Fruit fly (Drosophila melanogaster) whole organism, wandering third instar larva: ENCODE results near the gene sqz.

Experiments
- Abd-B ChIP-seq: fragments of >200 bp; optimal IDR thresholded peaks from 2 replicates; lab custom pipeline; 2017; ENCODE audit warnings: missing biosample characterization, missing genetic modification characterization
- CG32264 ChIP-seq: fragments of 200-800 bp; sonication (Bioruptor generic); optimal IDR thresholded peaks from 2 replicates; lab custom pipeline; 2016; ENCODE audit warnings: missing biosample characterization, missing genetic modification characterization
- CG9705 ChIP-seq: fragments of 200-800 bp; sonication (Bioruptor generic); optimal IDR thresholded peaks from 2 replicates; lab custom pipeline; 2018; ENCODE audit warnings: missing biosample characterization, mild to moderate bottlenecking, missing genetic modification characterization
- CrebA ChIP-seq: fragments of 200-800 bp; sonication (Bioruptor generic); optimal IDR thresholded peaks from 2 replicates; lab custom pipeline; 2016; ENCODE audit warnings: missing biosample characterization, mild to moderate bottlenecking, missing genetic modification characterization, borderline replicate concordance
- Dif ChIP-seq: fragments of 200-275, 200-300 bp; sonication (Bioruptor generic); optimal IDR thresholded peaks from 2 replicates; lab custom pipeline; 2018; ENCODE audit warnings: missing biosample characterization, missing genetic modification characterization; ENCODE audit not compliant: partially characterized antibody
- GATAd ChIP-seq: sonication (Bioruptor generic); optimal IDR thresholded peaks from 2 replicates; lab custom pipeline; 2016; ENCODE audit warnings: missing biosample characterization, missing genetic modification characterization
- HLH106 ChIP-seq: fragments of 200-800 bp; optimal IDR thresholded peaks from 3 replicates; lab custom pipeline; 2019; ENCODE audit warnings: missing biosample characterization, mild to moderate bottlenecking, missing genetic modification characterization, moderate library complexity
- Hnf4 ChIP-seq: fragments of 200-800 bp; sonication (Bioruptor generic); optimal IDR thresholded peaks from 2 replicates; lab custom pipeline; 2016; ENCODE audit warnings: missing biosample characterization, mild to moderate bottlenecking, missing genetic modification characterization
- Hr78 ChIP-seq: fragments of >200 bp; optimal IDR thresholded peaks from 2 replicates; lab custom pipeline; 2017; ENCODE audit warnings: missing biosample characterization, missing genetic modification characterization
- Hr83 ChIP-seq: fragments of 200-300 bp; sonication (Bioruptor generic); optimal IDR thresholded peaks from 2 replicates; lab custom pipeline; 2016; ENCODE audit warnings: missing biosample characterization, mild to moderate bottlenecking, missing genetic modification characterization, moderate library complexity; ENCODE audit not compliant: poor library complexity, severe bottlenecking
- Jra ChIP-seq: sonication (Bioruptor generic); optimal IDR thresholded peaks from 2 replicates; lab custom pipeline; 2016; ENCODE audit warnings: missing biosample characterization, missing genetic modification characterization
- Mio ChIP-seq: sonication (Bioruptor generic); optimal IDR thresholded peaks from 2 replicates; lab custom pipeline; 2016; ENCODE audit warnings: missing biosample characterization, missing genetic modification characterization
- Myc ChIP-seq: fragments of >200 bp; optimal IDR thresholded peaks from 2 replicates; lab custom pipeline; 2017
- N ChIP-seq: fragments of >200 bp; optimal IDR thresholded peaks from 2 replicates; lab custom pipeline; 2018; ENCODE audit warnings: missing biosample characterization, missing external identifiers, missing genetic modification characterization
- OdsH ChIP-seq: fragments of 200-800 bp; sonication (Bioruptor generic); optimal IDR thresholded peaks from 2 replicates; lab custom pipeline; 2016; ENCODE audit warnings: missing biosample characterization, mild to moderate bottlenecking, missing genetic modification characterization
- Rel ChIP-seq, 2 experiments: fragments of 200-800 bp; sonication (Bioruptor generic) in 1 of 2; optimal IDR thresholded peaks; 2 replicates in 1 of 2; 3 replicates in 1 of 2; lab custom pipeline; 2016 to 2019; ENCODE audit warnings: mild to moderate bottlenecking in 2 of 2, missing biosample characterization in 2 of 2, missing genetic modification characterization in 2 of 2, moderate library complexity in 1 of 2
- Sp1 ChIP-seq: fragments of 200-800 bp; sonication (Bioruptor generic); optimal IDR thresholded peaks from 3 replicates; lab custom pipeline; 2019; ENCODE audit warnings: missing biosample characterization, mild to moderate bottlenecking, missing genetic modification characterization, moderate library complexity
- Vsx2 ChIP-seq: fragments of 200-300, 225-300 bp; sonication (Bioruptor generic); optimal IDR thresholded peaks from 2 replicates; lab custom pipeline; 2018; ENCODE audit warnings: missing biosample characterization, missing genetic modification characterization; ENCODE audit not compliant: partially characterized antibody
- br ChIP-seq: fragments of 200-800 bp; sonication (Bioruptor generic); optimal IDR thresholded peaks from 2 replicates; lab custom pipeline; 2016; ENCODE audit warnings: missing biosample characterization, missing genetic modification characterization
- brk ChIP-seq: fragments of 200-800 bp; sonication (Bioruptor generic); optimal IDR thresholded peaks from 2 replicates; lab custom pipeline; 2016; ENCODE audit warnings: missing biosample characterization, mild to moderate bottlenecking, missing genetic modification characterization
- dl ChIP-seq, 2 experiments: fragments of 175-275, 200-275 bp in 1 of 2; fragments of 200-275 bp in 1 of 2; sonication (Bioruptor generic); optimal IDR thresholded peaks; lab custom pipeline; 2018; ENCODE audit warnings: mild to moderate bottlenecking in 2 of 2, missing biosample characterization in 2 of 2, missing genetic modification characterization in 2 of 2, moderate library complexity in 2 of 2; ENCODE audit not compliant: partially characterized antibody in 2 of 2, insufficient read depth in 1 of 2
- dmrt93B ChIP-seq: fragments of 200-800 bp; sonication (Bioruptor generic); optimal IDR thresholded peaks from 2 replicates; lab custom pipeline; 2018; ENCODE audit warnings: missing biosample characterization, mild to moderate bottlenecking, missing genetic modification characterization
- dsf ChIP-seq: sonication (Bioruptor generic); optimal IDR thresholded peaks from 2 replicates; lab custom pipeline; 2016; ENCODE audit warnings: missing biosample characterization, missing genetic modification characterization, borderline replicate concordance
- ey ChIP-seq: fragments of 200-800 bp; sonication (Bioruptor generic); optimal IDR thresholded peaks from 2 replicates; lab custom pipeline; 2016; ENCODE audit warnings: missing biosample characterization, missing genetic modification characterization
- foxo ChIP-seq, 2 experiments: fragments of 200-800 bp; sonication (Bioruptor generic); optimal IDR thresholded peaks; 2 replicates in 1 of 2; 3 replicates in 1 of 2; lab custom pipeline; 2016 to 2017; ENCODE audit warnings: missing biosample characterization in 2 of 2, missing genetic modification characterization in 2 of 2
- fru ChIP-seq: fragments of 200-800 bp; sonication (Bioruptor generic); optimal IDR thresholded peaks from 3 replicates; lab custom pipeline; 2016; ENCODE audit warnings: missing biosample characterization, mild to moderate bottlenecking, missing genetic modification characterization
- h ChIP-seq: fragments of 200-800 bp; sonication (Bioruptor generic); optimal IDR thresholded peaks from 3 replicates; lab custom pipeline; 2016; ENCODE audit warnings: missing biosample characterization, mild to moderate bottlenecking, missing genetic modification characterization
- jim ChIP-seq: fragments of 175-275, 200-325 bp; sonication (Bioruptor generic); optimal IDR thresholded peaks from 2 replicates; lab custom pipeline; 2016; ENCODE audit warnings: missing biosample characterization, mild to moderate bottlenecking, missing genetic modification characterization
- pan ChIP-seq: fragments of >200 bp; optimal IDR thresholded peaks from 2 replicates; lab custom pipeline; 2017
- psq ChIP-seq: fragments of 200-800 bp; sonication (Bioruptor generic); optimal IDR thresholded peaks from 3 replicates; lab custom pipeline; 2017; ENCODE audit warnings: missing biosample characterization, mild to moderate bottlenecking, missing genetic modification characterization, moderate library complexity
- rgr ChIP-seq: fragments of 200-800 bp; sonication (Bioruptor generic); optimal IDR thresholded peaks from 3 replicates; lab custom pipeline; 2016; ENCODE audit warnings: missing biosample characterization, mild to moderate bottlenecking, missing genetic modification characterization
- sage ChIP-seq: fragments of 200-800 bp; sonication (Bioruptor generic); optimal IDR thresholded peaks from 2 replicates; lab custom pipeline; 2016; ENCODE audit warnings: missing biosample characterization, mild to moderate bottlenecking, missing genetic modification characterization
- sv ChIP-seq: fragments of 200-800 bp; sonication (Bioruptor generic); optimal IDR thresholded peaks from 3 replicates; lab custom pipeline; 2016; ENCODE audit warnings: missing biosample characterization, missing genetic modification characterization
- tai ChIP-seq: sonication (Bioruptor generic); optimal IDR thresholded peaks from 2 replicates; lab custom pipeline; 2016; ENCODE audit warnings: missing biosample characterization, missing genetic modification characterization
- usp ChIP-seq: fragments of >200 bp; optimal IDR thresholded peaks from 2 replicates; lab custom pipeline; 2017; ENCODE audit warnings: missing biosample characterization, missing genetic modification characterization
- woc ChIP-seq: sonication (Bioruptor generic); optimal IDR thresholded peaks from 2 replicates; lab custom pipeline; 2016; ENCODE audit warnings: missing biosample characterization, mild to moderate bottlenecking, missing genetic modification characterization

The sqz gene

dm6 chr3R:19132146-19132833 lies 31.7 kb upstream of the sqz start, which contains the start of gene Cyp12a5:
Gene Cyp12a5, plus strand, starts transcription at chr3R:19132648.
- no peak for TF ChIP-seq woc (GFP tag; lab: Kevin White, UChicago)
- no peak for TF ChIP-seq Hnf4 (GFP tag; lab: Kevin White, UChicago)
- peak; percentile 24 for TF ChIP-seq fru
- peak in 1 of 2 experiments; percentile 12 for TF ChIP-seq foxo (GFP tag; optimal IDR thresholded peaks at IDR 0.05; lab: Kevin White, UChicago)
- TF ChIP-seq OdsH (GFP tag; lab: Kevin White, UChicago): peak; percentile 41
- TF ChIP-seq h (GFP tag; lab: Kevin White, UChicago): peak; percentile 29

dm6 chr3R:19134957-19135356 lies 29.1 kb upstream of the sqz start, which contains the start of gene Cyp12a4:
Gene Cyp12a4, plus strand, starts transcription at chr3R:19135158.
- TF ChIP-seq psq (GFP tag; lab: Kevin White, UChicago) (no peak), usp (GFP tag; lab: Kevin White, UChicago) (no peak), h (GFP tag; lab: Kevin White, UChicago) (no peak), rgr (GFP tag; lab: Kevin White, UChicago) (no peak), dmrt93B (no peak), CG9705 (no peak), woc (GFP tag; lab: Kevin White, UChicago) (no peak), GATAd (GFP tag; lab: Kevin White, UChicago) (no peak), tai (GFP tag; lab: Kevin White, UChicago) (no peak), Vsx2 (GFP tag; lab: Kevin White, UChicago) (no peak), Sp1 (GFP tag; lab: Kevin White, UChicago) (no peak), dsf (no peak), Abd-B (GFP tag; lab: Kevin White, UChicago) (no peak), HLH106 (no peak), CG32264 (GFP tag; lab: Kevin White, UChicago) (no peak), Dif (no peak), Hr83 (no peak), ey (GFP tag; lab: Kevin White, UChicago) (no peak), Hr78 (GFP tag; lab: Kevin White, UChicago) (no peak)

- TF ChIP-seq h (GFP tag; lab: Kevin White, UChicago) (peak; percentile 85), GATAd (GFP tag; lab: Kevin White, UChicago) (no peak), CG9705 (peak; percentile 79), OdsH (GFP tag; lab: Kevin White, UChicago) (peak; percentile 71), Jra (GFP tag; lab: Kevin White, UChicago) (peak; percentile 66), psq (GFP tag; lab: Kevin White, UChicago) (peak; percentile 51), fru (peak; percentile 71), brk (peak; percentile 51), Hr83 (peak; percentile 22), CrebA (GFP tag; lab: Kevin White, UChicago) (no peak), HLH106 (peak; percentile 70), Mio (GFP tag; lab: Kevin White, UChicago) (no peak), usp (GFP tag; lab: Kevin White, UChicago) (no peak), jim (peak; percentile 62), woc (GFP tag; lab: Kevin White, UChicago) (peak; percentile 66), rgr (GFP tag; lab: Kevin White, UChicago) (peak; percentile 65), dl (GFP tag; optimal IDR thresholded peaks at IDR 0.05; lab: Kevin White, UChicago; ENCODE audit: insufficient read depth in 1 of 2, partially characterized antibody in 2 of 2) (peak in 1 of 2 experiments; percentile 79), pan (no peak), CG32264 (GFP tag; lab: Kevin White, UChicago) (peak; percentile 4), Dif (peak; percentile 85), Sp1 (GFP tag; lab: Kevin White, UChicago) (peak; percentile 57), dmrt93B (peak; percentile 78), Myc (lab: Kevin White, UChicago) (peak; percentile 69), tai (GFP tag; lab: Kevin White, UChicago) (peak; percentile 76), N (no peak), Hnf4 (GFP tag; lab: Kevin White, UChicago) (peak; percentile 95), Rel (GFP tag; optimal IDR thresholded peaks at IDR 0.05; lab: Kevin White, UChicago) (no peak), Rel (tag; optimal IDR thresholded peaks at IDR 0.05; lab: Kevin White, UChicago) (no peak), sv (GFP tag; lab: Kevin White, UChicago) (peak; percentile 57), dsf (no peak), br (GFP tag; lab: Kevin White, UChicago) (peak; percentile 77), ey (GFP tag; lab: Kevin White, UChicago) (peak; percentile 63), foxo (GFP tag; optimal IDR thresholded peaks at IDR 0.05; lab: Kevin White, UChicago) (peak in 1 of 2 experiments; percentile 76), Vsx2 (GFP tag; lab: Kevin White, UChicago) (peak; percentile 76), sage (GFP tag; lab: Kevin White, UChicago) (no peak)
- TF ChIP-seq, all 38 proteins: peak for 25
These were observed 16.3 kb upstream of the sqz start, which contains the start of gene Ppcs for dm6 chr3R:19147511-19148239. Gene Ppcs, minus strand, starts transcription at chr3R:19147910.
